Worm (Caenorhabditis elegans) whole organism, L2 larva: ENCODE data around the gene srt-27.
A peak's percentile ranks its signal among the peaks of the same experiment; 100 is the strongest.

Experiments
- F13H6.1 ChIP-seq: sonication (generic microtip); optimal IDR thresholded peaks from 2 replicates; lab custom pipeline; 2016; ENCODE audit warnings: missing genetic modification characterization, missing compliant biosample characterization
- R02D3.7 ChIP-seq: fragments of 150-350 bp; optimal IDR thresholded peaks from 2 replicates; lab custom pipeline; 2014; ENCODE audit warnings: missing biosample characterization, missing genetic modification characterization
- Y55F3AM.14 ChIP-seq: fragments of 200-800 bp; sonication (Bioruptor generic); optimal IDR thresholded peaks from 2 replicates; lab custom pipeline; 2018; ENCODE audit warnings: mild to moderate bottlenecking, missing genetic modification characterization, missing compliant biosample characterization
- ZK546.5 ChIP-seq: sonication (generic microtip); optimal IDR thresholded peaks from 2 replicates; lab custom pipeline; 2017; ENCODE audit warnings: missing biosample characterization, missing genetic modification characterization
- alr-1 ChIP-seq: fragments of 150-350 bp; optimal IDR thresholded peaks from 2 replicates; lab custom pipeline; 2014; ENCODE audit warnings: missing biosample characterization, missing genetic modification characterization
- aly-2 ChIP-seq: fragments of 150-350 bp; optimal IDR thresholded peaks from 2 replicates; lab custom pipeline; 2014; ENCODE audit warnings: missing biosample characterization, missing genetic modification characterization
- ama-1 ChIP-seq: fragments of 150-350 bp; optimal IDR thresholded peaks from 2 replicates; lab custom pipeline; 2018; ENCODE audit warnings: inconsistent platforms
- ceh-16 ChIP-seq: fragments of 150-350 bp; optimal IDR thresholded peaks from 2 replicates; lab custom pipeline; 2014; ENCODE audit warnings: missing biosample characterization, missing genetic modification characterization
- ceh-82 ChIP-seq: fragments of 150-350 bp; optimal IDR thresholded peaks from 2 replicates; lab custom pipeline; 2014; ENCODE audit warnings: missing biosample characterization, missing genetic modification characterization
- dmd-4 ChIP-seq: sonication (generic microtip); optimal IDR thresholded peaks from 2 replicates; lab custom pipeline; 2017; ENCODE audit warnings: missing biosample characterization, missing genetic modification characterization
- egl-27 ChIP-seq: sonication (generic microtip); optimal IDR thresholded peaks from 3 replicates; lab custom pipeline; 2017; ENCODE audit warnings: missing biosample characterization, missing genetic modification reagents, missing genetic modification characterization
- lin-13 ChIP-seq: fragments of 150-350 bp; optimal IDR thresholded peaks from 2 replicates; lab custom pipeline; 2014; ENCODE audit warnings: missing biosample characterization, missing genetic modification reagents, missing genetic modification characterization
- lsy-2 ChIP-seq, 2 experiments: fragments of 150-350 bp in 1 of 2; sonication (generic microtip) in 1 of 2; optimal IDR thresholded peaks; 2 replicates each; lab custom pipeline; 2014 to 2017; ENCODE audit warnings: missing biosample characterization in 2 of 2, missing genetic modification characterization in 2 of 2
- mab-5 ChIP-seq: fragments of 150-350 bp; optimal IDR thresholded peaks from 2 replicates; lab custom pipeline; 2014; ENCODE audit warnings: missing biosample characterization, missing genetic modification characterization
- mbf-1 ChIP-seq: sonication (generic microtip); optimal IDR thresholded peaks from 2 replicates; lab custom pipeline; 2017; ENCODE audit warnings: missing biosample characterization, missing genetic modification characterization
- mdl-1 ChIP-seq, 2 experiments: fragments of 150-350 bp in 1 of 2; sonication (generic microtip) in 1 of 2; optimal IDR thresholded peaks; 2 replicates each; lab custom pipeline; 2017; ENCODE audit warnings: missing biosample characterization in 2 of 2, missing genetic modification characterization in 2 of 2
- nhr-10 ChIP-seq: sonication (generic microtip); optimal IDR thresholded peaks from 2 replicates; lab custom pipeline; 2017; ENCODE audit warnings: missing biosample characterization, missing genetic modification characterization
- nhr-12 ChIP-seq: fragments of 150-350 bp; optimal IDR thresholded peaks from 2 replicates; lab custom pipeline; 2014; ENCODE audit warnings: missing biosample characterization, missing genetic modification characterization
- nhr-129 ChIP-seq: fragments of 150-350 bp; optimal IDR thresholded peaks from 2 replicates; lab custom pipeline; 2014; ENCODE audit warnings: missing biosample characterization, missing genetic modification characterization
- nhr-23 ChIP-seq: fragments of 150-350 bp; optimal IDR thresholded peaks from 2 replicates; lab custom pipeline; 2014; ENCODE audit warnings: missing biosample characterization, missing genetic modification reagents, missing genetic modification characterization
- nhr-237 ChIP-seq: fragments of 150-350 bp; optimal IDR thresholded peaks from 2 replicates; lab custom pipeline; 2014; ENCODE audit warnings: missing biosample characterization, missing genetic modification characterization
- nhr-25 ChIP-seq: fragments of 150-350 bp; sonication (generic microtip); optimal IDR thresholded peaks from 3 replicates; lab custom pipeline; 2014; ENCODE audit warnings: missing biosample characterization, missing genetic modification characterization
- nhr-77 ChIP-seq: fragments of 150-350 bp; optimal IDR thresholded peaks from 2 replicates; lab custom pipeline; 2014; ENCODE audit warnings: missing biosample characterization, missing genetic modification characterization
- peb-1 ChIP-seq: fragments of 150-350 bp; optimal IDR thresholded peaks from 2 replicates; lab custom pipeline; 2014; ENCODE audit warnings: missing biosample characterization, missing genetic modification characterization
- sem-4 ChIP-seq: fragments of 150-350 bp; optimal IDR thresholded peaks from 2 replicates; lab custom pipeline; 2014; ENCODE audit warnings: missing biosample characterization, missing genetic modification reagents, missing genetic modification characterization
- skn-1 ChIP-seq: sonication (generic microtip); optimal IDR thresholded peaks from 2 replicates; lab custom pipeline; 2017; ENCODE audit warnings: missing biosample characterization, missing genetic modification characterization
- sma-3 ChIP-seq: sonication (generic microtip); optimal IDR thresholded peaks from 2 replicates; lab custom pipeline; 2016; ENCODE audit warnings: missing genetic modification reagents, missing genetic modification characterization, missing compliant biosample characterization
- snpc-4 ChIP-seq: fragments of 150-350 bp; optimal IDR thresholded peaks from 2 replicates; lab custom pipeline; 2014; ENCODE audit warnings: missing biosample characterization, missing genetic modification characterization
- unc-39 ChIP-seq: fragments of 150-350 bp; optimal IDR thresholded peaks from 2 replicates; lab custom pipeline; 2014; ENCODE audit warnings: missing biosample characterization, missing genetic modification characterization
- unc-55 ChIP-seq: fragments of 150-350 bp; sonication (generic microtip); optimal IDR thresholded peaks from 3 replicates; lab custom pipeline; 2014; ENCODE audit warnings: missing biosample characterization, missing genetic modification reagents, missing genetic modification characterization
- unc-62 ChIP-seq: fragments of 150-350 bp; optimal IDR thresholded peaks from 2 replicates; lab custom pipeline; 2014; ENCODE audit warnings: missing biosample characterization, missing genetic modification reagents, missing genetic modification characterization
- zag-1 ChIP-seq: fragments of 150-350 bp; optimal IDR thresholded peaks from 2 replicates; lab custom pipeline; 2014; ENCODE audit warnings: missing biosample characterization, missing genetic modification characterization
- ztf-1 ChIP-seq: fragments of 200-800 bp; sonication (Bioruptor generic); conservative IDR thresholded peaks from 2 replicates; pipeline ENCODE4 v1.3.6; 2022; ENCODE audit warnings: missing genetic modification characterization, missing compliant biosample characterization
- ztf-11 ChIP-seq: sonication (generic microtip); optimal IDR thresholded peaks from 2 replicates; lab custom pipeline; 2017; ENCODE audit warnings: missing biosample characterization, missing genetic modification characterization

The srt-27 gene

ce11 chrV:2690948-2691347 lies 29.7 kb downstream of the srt-27 start:
- TF ChIP-seq ama-1 (no peak), mab-5 (no peak), ceh-16 (tag; lab: Kevin White, UChicago) (no peak), F13H6.1 (no peak), lin-13 (no peak), unc-62 (GFP tag; lab: Kevin White, UChicago) (no peak), ztf-1 (GFP tag; lab: Robert Waterston, UW) (no peak), nhr-10 (tag; lab: Kevin White, UChicago) (no peak)
- TF ChIP-seq, all 48 proteins: peak for 0

- TF ChIP-seq mdl-1 (tag; optimal IDR thresholded peaks at IDR 0.05; lab: Kevin White, UChicago) (no peak), skn-1 (no peak), lin-13 (no peak), ceh-16 (tag; lab: Kevin White, UChicago) (no peak), egl-27 (tag; lab: Kevin White, UChicago) (no peak), ztf-11 (tag; lab: Kevin White, UChicago) (no peak), alr-1 (tag; lab: Kevin White, UChicago) (no peak), sem-4 (no peak), nhr-77 (tag; lab: Kevin White, UChicago) (no peak), R02D3.7 (tag; lab: Kevin White, UChicago) (no peak)
Measured at ce11 chrV:2690478-2690877, 30.2 kb downstream of the srt-27 start.

- TF ChIP-seq nhr-77 (tag; lab: Kevin White, UChicago) (no peak), lin-13 (no peak), mab-5 (no peak), nhr-12 (tag; lab: Kevin White, UChicago) (no peak), ZK546.5 (tag; lab: Kevin White, UChicago) (no peak), peb-1 (tag; lab: Kevin White, UChicago) (no peak), dmd-4 (no peak), nhr-23 (no peak), zag-1 (tag; lab: Kevin White, UChicago) (no peak), unc-55 (no peak), snpc-4 (tag; lab: Kevin White, UChicago) (no peak), Y55F3AM.14 (no peak), F13H6.1 (no peak), nhr-129 (tag; lab: Kevin White, UChicago) (no peak), lsy-2 (tag; optimal IDR thresholded peaks at IDR 0.05; lab: Kevin White, UChicago) (no peak), skn-1 (no peak), aly-2 (tag; lab: Kevin White, UChicago) (no peak)
Measured at ce11 chrV:2688562-2688961, 32.1 kb downstream of the srt-27 start.

ce11 chrV:2684227-2684626 lies 36.4 kb downstream of the srt-27 start:
- TF ChIP-seq egl-27 (tag; lab: Kevin White, UChicago): no peak
- no peak for TF ChIP-seq unc-39 (tag; lab: Kevin White, UChicago)
- no peak for TF ChIP-seq mdl-1 (tag; optimal IDR thresholded peaks at IDR 0.05; lab: Kevin White, UChicago)
- no peak for TF ChIP-seq ceh-16 (tag; lab: Kevin White, UChicago)
- no peak for TF ChIP-seq nhr-237 (tag; lab: Kevin White, UChicago)
- TF ChIP-seq mab-5: no peak
- TF ChIP-seq nhr-25: no peak
- no peak for TF ChIP-seq unc-62 (GFP tag; lab: Kevin White, UChicago)
- TF ChIP-seq alr-1 (tag; lab: Kevin White, UChicago): no peak
- TF ChIP-seq mbf-1: no peak
- no peak for TF ChIP-seq unc-55
- TF ChIP-seq sma-3 (GFP tag; lab: Kevin White, UChicago): no peak
- TF ChIP-seq nhr-129 (tag; lab: Kevin White, UChicago): no peak
- no peak for TF ChIP-seq ceh-82
- TF ChIP-seq nhr-10 (tag; lab: Kevin White, UChicago): no peak

ce11 chrV:2683497-2683896 lies 37.2 kb downstream of the srt-27 start:
- TF ChIP-seq peb-1 (tag; lab: Kevin White, UChicago): no peak

- TF ChIP-seq ceh-16 (tag; lab: Kevin White, UChicago) (no peak), unc-55 (peak; percentile 28)
Measured at ce11 chrV:2677648-2678047, 43.0 kb downstream of the srt-27 start.
